Worm (Caenorhabditis elegans): Measurements from ENCODE around the gene C18B10.6.

- TF ChIP-seq egl-27 (tag; optimal IDR thresholded peaks at IDR 0.05) (no peak), nhr-11 (tag; optimal IDR thresholded peaks at IDR 0.05) (no peak), lin-13 (GFP tag; optimal IDR thresholded peaks at IDR 0.05) (no peak), pqm-1 (tag; optimal IDR thresholded peaks at IDR 0.05) (no peak)
Observed at ce11 chrV:7454236-7454635, 26.6 kb downstream of the C18B10.6 start, which contains the start of gene try-8.

All from whole organism, L4 larva.